Worm (Caenorhabditis elegans) whole organism, late embryonic: ENCODE results near the gene fbxa-194.

Source experiments
- ceh-34 ChIP-seq: sonication (generic microtip); optimal IDR thresholded peaks from 2 replicates; lab custom pipeline; 2016; ENCODE audit warnings: mild to moderate bottlenecking, missing genetic modification characterization, missing compliant biosample characterization
- ceh-6 ChIP-seq: fragments of 200-800 bp; sonication (Bioruptor generic); optimal IDR thresholded peaks from 2 replicates; lab custom pipeline; 2018; ENCODE audit warnings: mild to moderate bottlenecking, missing genetic modification characterization, missing compliant biosample characterization
- fax-1 ChIP-seq: sonication (generic microtip); optimal IDR thresholded peaks from 2 replicates; lab custom pipeline; 2016; ENCODE audit warnings: missing genotype, missing genetic modification characterization, missing compliant biosample characterization
- nhr-11 ChIP-seq: fragments of 150-350 bp; optimal IDR thresholded peaks from 2 replicates; lab custom pipeline; 2014; ENCODE audit warnings: missing biosample characterization, missing genetic modification characterization
- sox-2 ChIP-seq: fragments of 200-800 bp; sonication (Bioruptor generic); IDR thresholded peaks from 2 replicates; pipeline ENCODE4 v1.3.6; 2022; ENCODE audit warnings: missing genetic modification reagents, missing genetic modification characterization, missing compliant biosample characterization
- sox-4 ChIP-seq: sonication (generic microtip); optimal IDR thresholded peaks from 2 replicates; lab custom pipeline; 2017; ENCODE audit warnings: mild to moderate bottlenecking, missing genetic modification characterization, inconsistent platforms, missing compliant biosample characterization

DNA sequence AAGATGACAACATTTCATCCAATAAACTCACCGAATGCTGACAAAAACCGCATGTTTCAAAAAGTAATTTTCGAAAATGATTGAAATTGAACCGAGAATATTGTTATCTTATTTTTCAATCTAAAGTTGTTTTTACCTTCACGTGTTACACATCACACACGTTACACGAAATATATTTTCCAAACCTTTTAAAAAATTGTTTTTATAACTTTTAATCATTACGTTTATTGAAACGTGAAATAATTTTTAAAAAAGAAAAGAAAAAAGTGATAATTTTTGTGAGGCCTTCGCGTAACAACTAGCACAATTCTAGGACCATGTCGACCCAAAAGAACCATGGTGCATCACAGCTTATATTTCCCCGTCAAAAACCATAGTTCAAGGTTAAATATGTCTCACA is 16.4 kb upstream of the fbxa-194 start, which contains the start of gene M162.7:
- no peak for TF ChIP-seq sox-4
- no peak for TF ChIP-seq fax-1
- TF ChIP-seq nhr-11 = no peak
- TF ChIP-seq sox-2 (GFP tag; lab: Robert Waterston, UW) = no peak
- no peak for TF ChIP-seq ceh-34 (tag; lab: Kevin White, UChicago)
- no peak for TF ChIP-seq ceh-6 (GFP tag; lab: Kevin White, UChicago)
